Worm (Caenorhabditis elegans): Measurements from ENCODE around the gene F37C4.6.

DNA sequence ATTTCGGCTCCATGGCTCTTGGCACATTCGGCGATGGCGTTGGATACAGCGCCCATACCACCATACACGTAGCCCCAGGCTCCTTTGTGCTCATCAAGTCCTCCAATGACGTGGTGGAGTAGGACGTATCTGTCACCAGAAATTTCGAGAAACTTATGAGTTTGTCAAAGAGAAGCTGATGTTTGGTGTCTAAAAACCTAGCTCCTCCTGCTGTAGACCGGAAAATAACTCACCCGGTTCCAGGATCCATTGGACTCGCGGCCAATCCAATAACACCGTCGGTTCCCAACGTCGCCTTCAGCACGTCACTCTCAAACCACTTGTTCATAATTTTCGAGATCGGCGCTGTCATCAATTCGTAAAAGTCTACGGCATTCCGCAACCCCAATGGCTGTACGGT, 1.2 kb downstream of the F37C4.6 start:
- TF ChIP-seq lim-6 (tag; optimal IDR thresholded peaks at IDR 0.05) (no peak), gmeb-2 (tag; optimal IDR thresholded peaks at IDR 0.05) (no peak), fkh-10 (GFP tag; optimal IDR thresholded peaks at IDR 0.05) (no peak), nhr-11 (tag; optimal IDR thresholded peaks at IDR 0.05) (no peak), ttx-3 (tag; optimal IDR thresholded peaks at IDR 0.05) (no peak), unc-3 (GFP tag; conservative IDR thresholded peaks at IDR 0.05) (no peak), unc-3 (tag; optimal IDR thresholded peaks at IDR 0.05) (no peak), ceh-18 (tag; optimal IDR thresholded peaks at IDR 0.05) (no peak), ahr-1 (tag; optimal IDR thresholded peaks at IDR 0.05) (no peak), ama-1 (optimal IDR thresholded peaks at IDR 0.05) (no peak), ets-4 (tag; optimal IDR thresholded peaks at IDR 0.05) (no peak), madf-2 (tag; optimal IDR thresholded peaks at IDR 0.05) (no peak), sox-4 (tag; optimal IDR thresholded peaks at IDR 0.05) (no peak)
